Fruit fly (Drosophila melanogaster): ENCODE measurements around the gene Hs3st-B.

Gene Hs3st-B

dm6 chrX:19281271-19281670 lies 32.8 kb downstream of the Hs3st-B start (continued):
- TF ChIP-seq ERR (GFP tag; optimal IDR thresholded peaks at IDR 0.05) (no peak), CG8388 (GFP tag; optimal IDR thresholded peaks at IDR 0.05) (peak; percentile 12), CG6854 (GFP tag; optimal IDR thresholded peaks at IDR 0.05) (no peak), CG3847 (GFP tag; IDR thresholded peaks at IDR 0.05) (no peak), ato (GFP tag; IDR thresholded peaks at IDR 0.05; ENCODE audit: partially characterized antibody) (no peak), CG15073 (GFP tag; optimal IDR thresholded peaks at IDR 0.05) (no peak), CG14014 (GFP tag; IDR thresholded peaks at IDR 0.05) (0 out of 2 replicates have a peak, but pooled peaks have one; percentile 22), pum (GFP tag; optimal IDR thresholded peaks at IDR 0.05) (no peak), CG8281 (tag; optimal IDR thresholded peaks at IDR 0.05) (no peak), Gug (GFP tag; IDR thresholded peaks at IDR 0.05) (peak; percentile 28; the same call in 1 of the 4 replicates), repo (GFP tag; optimal IDR thresholded peaks at IDR 0.05) (no peak), disco-r (GFP tag; optimal IDR thresholded peaks at IDR 0.05) (no peak), HLH3B (GFP tag; IDR thresholded peaks at IDR 0.05) (0 out of 2 replicates have a peak, but pooled peaks have one; percentile 23), bsh (GFP tag; optimal IDR thresholded peaks at IDR 0.05) (peak in 1 of 2 experiments; percentile 42), dpn (GFP tag; optimal IDR thresholded peaks at IDR 0.05) (peak in 1 of 2 experiments; percentile 28), CG15514 (GFP tag; optimal IDR thresholded peaks at IDR 0.05) (peak; percentile 26), CG15479 (GFP tag; optimal IDR thresholded peaks at IDR 0.05) (no peak), chn (GFP tag; optimal IDR thresholded peaks at IDR 0.05) (no peak), CG10321 (GFP tag; IDR thresholded peaks at IDR 0.05) (no peak), Ets65A (GFP tag) (peak; percentile 66), sima (GFP tag; optimal IDR thresholded peaks at IDR 0.05) (no peak), Pdp1 (GFP tag; optimal IDR thresholded peaks at IDR 0.05) (no peak), CG6765 (GFP tag; optimal IDR thresholded peaks at IDR 0.05) (no peak), CG6689 (GFP tag; IDR thresholded peaks at IDR 0.05) (no peak), Drgx (GFP tag; IDR thresholded peaks at IDR 0.05) (no peak), en (GFP tag; optimal IDR thresholded peaks at IDR 0.05) (no peak), dan (GFP tag; IDR thresholded peaks at IDR 0.05) (no peak), Asciz (GFP tag; optimal IDR thresholded peaks at IDR 0.05) (no peak), Oli (tag; optimal IDR thresholded peaks at IDR 0.05) (peak; percentile 40), CoRest (tag; optimal IDR thresholded peaks at IDR 0.05) (peak; percentile 14), CG12659 (GFP tag; optimal IDR thresholded peaks at IDR 0.05) (peak; percentile 23), CTCF (GFP tag; optimal IDR thresholded peaks at IDR 0.05) (peak; percentile 2), cad (GFP tag; optimal IDR thresholded peaks at IDR 0.05) (no peak), CG4328 (GFP tag; optimal IDR thresholded peaks at IDR 0.05) (no peak), CG8290 (GFP tag; optimal IDR thresholded peaks at IDR 0.05) (no peak), CG8290 (tag; optimal IDR thresholded peaks at IDR 0.05) (peak in 1 of 2 experiments; percentile 59), CG15269 (tag; optimal IDR thresholded peaks at IDR 0.05) (peak; percentile 41), CG17328 (GFP tag; IDR thresholded peaks at IDR 0.05) (no peak), HmgD (GFP tag; optimal IDR thresholded peaks at IDR 0.05) (no peak), Ada2b (GFP tag; IDR thresholded peaks at IDR 0.05) (peak; percentile 27; the same call in 1 of the 2 replicates), CG12744 (GFP tag; optimal IDR thresholded peaks at IDR 0.05) (no peak), pros (GFP tag; optimal IDR thresholded peaks at IDR 0.05) (no peak), YL-1 (GFP tag; optimal IDR thresholded peaks at IDR 0.05) (no peak), CG10654 (GFP tag; optimal IDR thresholded peaks at IDR 0.05) (peak; percentile 6), wek (GFP tag; optimal IDR thresholded peaks at IDR 0.05) (no peak), CG5953 (GFP tag; IDR thresholded peaks at IDR 0.05) (no peak), NC2α (GFP tag; optimal IDR thresholded peaks at IDR 0.05) (no peak), Antp (GFP tag; optimal IDR thresholded peaks at IDR 0.05) (no peak), CG32767 (GFP tag; IDR thresholded peaks at IDR 0.05) (no peak), CG32532 (GFP tag; IDR thresholded peaks at IDR 0.05) (peak; percentile 63; the same call in 1 of the 2 replicates), Hr51 (GFP tag; optimal IDR thresholded peaks at IDR 0.05) (peak in 1 of 2 experiments; percentile 41), phol (tag; optimal IDR thresholded peaks at IDR 0.05) (peak; percentile 31)
